Worm (Caenorhabditis elegans) whole organism, midembryonic: ENCODE data around the gene snf-11.

Experiments
- cog-1 ChIP-seq: sonication (generic microtip); optimal IDR thresholded peaks from 2 replicates; lab custom pipeline; 2016; ENCODE audit warnings: missing genetic modification characterization, missing compliant biosample characterization
- flt-1 ChIP-seq: fragments of 200-800 bp; sonication (Bioruptor generic); IDR thresholded peaks from 2 replicates; pipeline ENCODE4 v1.3.6; 2022; ENCODE audit warnings: missing genetic modification characterization, missing compliant biosample characterization
- klf-2 ChIP-seq: fragments of 200-800 bp; sonication (Bioruptor generic); conservative IDR thresholded peaks from 2 replicates; pipeline ENCODE4 v1.3.6; 2022; ENCODE audit warnings: missing genetic modification reagents, missing genetic modification characterization, missing compliant biosample characterization
- med-1 ChIP-seq: sonication (generic microtip); optimal IDR thresholded peaks from 2 replicates; lab custom pipeline; 2017; ENCODE audit warnings: missing genetic modification characterization, mild to moderate bottlenecking, missing compliant biosample characterization, antibody characterized with exemption, missing genetic modification reagents; ENCODE audit not compliant: insufficient read depth
- ref-1 ChIP-seq: fragments of 200-800 bp; sonication (Bioruptor generic); conservative IDR thresholded peaks from 2 replicates; pipeline ENCODE4 v1.3.6; 2022; ENCODE audit warnings: missing genetic modification reagents, missing genetic modification characterization, missing compliant biosample characterization
- ztf-23 ChIP-seq: fragments of 200-800 bp; sonication (Bioruptor generic); IDR thresholded peaks from 2 replicates; pipeline ENCODE4 v1.3.6; 2022; ENCODE audit warnings: missing genetic modification reagents, missing genetic modification characterization, missing compliant biosample characterization
- ztf-29 ChIP-seq: fragments of 200-800 bp; sonication (Bioruptor generic); IDR thresholded peaks from 2 replicates; pipeline ENCODE4 v1.3.6; 2022; ENCODE audit warnings: missing genetic modification reagents, missing genetic modification characterization, missing compliant biosample characterization

ce11 chrV:11326914-11327367 is 18.7 kb upstream of the snf-11 start, which contains the start of gene tmed-10:
- TF ChIP-seq flt-1 (GFP tag; lab: Robert Waterston, UW) (peak; percentile 55; the same call in 1 of the 2 replicates), ztf-23 (peak; percentile 63; the same call in 1 of the 2 replicates), ztf-29 (GFP tag; lab: Robert Waterston, UW) (no peak), cog-1 (tag; lab: Kevin White, UChicago) (no peak), med-1 (GFP tag; lab: Kevin White, UChicago) (no peak), klf-2 (GFP tag; lab: Robert Waterston, UW) (no peak), ref-1 (GFP tag; lab: Robert Waterston, UW) (no peak)
